Worm (Caenorhabditis elegans) whole organism, L3 larva: ENCODE measurements around the gene clc-26.

ENCODE experiments used
- R02D3.7 ChIP-seq: fragments of 150-350 bp; optimal IDR thresholded peaks from 2 replicates; lab custom pipeline; 2014; ENCODE audit warnings: missing biosample characterization, missing genetic modification characterization
- ceh-16 ChIP-seq: sonication (generic microtip); optimal IDR thresholded peaks from 2 replicates; lab custom pipeline; 2017; ENCODE audit warnings: missing biosample characterization, missing genetic modification characterization
- ceh-28 ChIP-seq: fragments of 150-350 bp; optimal IDR thresholded peaks from 2 replicates; lab custom pipeline; 2014; ENCODE audit warnings: missing biosample characterization, missing genetic modification reagents, missing genetic modification characterization
- ceh-82 ChIP-seq: fragments of 150-350 bp; optimal IDR thresholded peaks from 2 replicates; lab custom pipeline; 2014; ENCODE audit warnings: missing biosample characterization, missing genetic modification characterization
- egl-5 ChIP-seq: fragments of 150-350 bp; optimal IDR thresholded peaks from 2 replicates; lab custom pipeline; 2017; ENCODE audit warnings: missing biosample characterization, missing genetic modification reagents, missing genetic modification characterization, inconsistent platforms
- elt-1 ChIP-seq: fragments of 150-350 bp; optimal IDR thresholded peaks from 2 replicates; lab custom pipeline; 2014; ENCODE audit warnings: missing biosample characterization, missing genetic modification characterization
- elt-2 ChIP-seq: sonication (generic microtip); optimal IDR thresholded peaks from 2 replicates; lab custom pipeline; 2016; ENCODE audit warnings: missing genetic modification reagents, mild to moderate bottlenecking, missing genetic modification characterization, missing compliant biosample characterization
- elt-3 ChIP-seq, 3 experiments: fragments of 150-350 bp in 1 of 3; sonication (generic microtip) in 2 of 3; optimal IDR thresholded peaks; 2 replicates in 2 of 3; 4 replicates in 1 of 3; lab custom pipeline; 2014 to 2017; ENCODE audit warnings: missing biosample characterization in 3 of 3, missing genetic modification characterization in 3 of 3
- eor-1 ChIP-seq, 2 experiments: fragments of 150-350 bp; optimal IDR thresholded peaks; 2 replicates each; lab custom pipeline; 2014 to 2018; ENCODE audit warnings: missing biosample characterization in 2 of 2, missing genetic modification characterization in 2 of 2
- fkh-10 ChIP-seq: sonication (generic microtip); optimal IDR thresholded peaks from 2 replicates; lab custom pipeline; 2017; ENCODE audit warnings: missing biosample characterization, missing genetic modification reagents, missing genetic modification characterization
- fkh-2 ChIP-seq: fragments of 150-350 bp; optimal IDR thresholded peaks from 2 replicates; lab custom pipeline; 2014; ENCODE audit warnings: missing biosample characterization, missing genetic modification reagents, missing genetic modification characterization
- hmg-11 ChIP-seq: sonication (generic microtip); optimal IDR thresholded peaks from 2 replicates; lab custom pipeline; 2016; ENCODE audit warnings: missing genetic modification characterization, missing compliant biosample characterization
- lin-39 ChIP-seq: fragments of 150-350 bp; optimal IDR thresholded peaks from 2 replicates; lab custom pipeline; 2018; ENCODE audit warnings: missing biosample characterization, missing genetic modification reagents, missing genetic modification characterization
- mdl-1 ChIP-seq: fragments of 150-350 bp; optimal IDR thresholded peaks from 2 replicates; lab custom pipeline; 2014; ENCODE audit warnings: missing biosample characterization, missing genetic modification characterization
- mml-1 ChIP-seq: fragments of 150-350 bp; sonication (generic microtip); optimal IDR thresholded peaks from 3 replicates; lab custom pipeline; 2014; ENCODE audit warnings: missing biosample characterization, missing genetic modification characterization
- nfya-1 ChIP-seq: sonication (generic microtip); optimal IDR thresholded peaks from 2 replicates; lab custom pipeline; 2017; ENCODE audit warnings: missing genetic modification characterization, mild to moderate bottlenecking, missing compliant biosample characterization, antibody characterized with exemption, moderate library complexity; ENCODE audit not compliant: insufficient read depth
- nhr-11 ChIP-seq: fragments of 150-350 bp; optimal IDR thresholded peaks from 2 replicates; lab custom pipeline; 2014; ENCODE audit warnings: missing biosample characterization, missing genetic modification characterization
- nhr-12 ChIP-seq: fragments of 150-350 bp; optimal IDR thresholded peaks from 2 replicates; lab custom pipeline; 2014; ENCODE audit warnings: missing biosample characterization, missing genetic modification characterization
- nhr-23 ChIP-seq: fragments of 150-350 bp; optimal IDR thresholded peaks from 2 replicates; lab custom pipeline; 2014; ENCODE audit warnings: missing biosample characterization, missing genetic modification reagents, missing genetic modification characterization
- nhr-237 ChIP-seq: fragments of 150-350 bp; optimal IDR thresholded peaks from 2 replicates; lab custom pipeline; 2014; ENCODE audit warnings: missing biosample characterization, missing genetic modification characterization
- nhr-25 ChIP-seq: sonication (generic microtip); optimal IDR thresholded peaks from 2 replicates; lab custom pipeline; 2017; ENCODE audit warnings: missing biosample characterization, missing genetic modification characterization
- nhr-28 ChIP-seq: fragments of 150-350 bp; optimal IDR thresholded peaks from 2 replicates; lab custom pipeline; 2014; ENCODE audit warnings: missing biosample characterization, missing genetic modification characterization
- nhr-43 ChIP-seq: sonication (generic microtip); optimal IDR thresholded peaks from 2 replicates; lab custom pipeline; 2016; ENCODE audit warnings: mild to moderate bottlenecking, missing genetic modification characterization, missing compliant biosample characterization; ENCODE audit not compliant: poor library complexity, severe bottlenecking
- nhr-67 ChIP-seq: fragments of 150-350 bp; optimal IDR thresholded peaks from 2 replicates; lab custom pipeline; 2014; ENCODE audit warnings: missing biosample characterization, missing genetic modification characterization
- nhr-76 ChIP-seq: fragments of 150-350 bp; sonication (generic microtip); optimal IDR thresholded peaks from 5 replicates; lab custom pipeline; 2014; ENCODE audit warnings: missing biosample characterization, missing genetic modification characterization
- nhr-77 ChIP-seq: fragments of 150-350 bp; optimal IDR thresholded peaks from 2 replicates; lab custom pipeline; 2014; ENCODE audit warnings: missing biosample characterization, missing genetic modification characterization
- sea-2 ChIP-seq: fragments of 150-350 bp; sonication (generic microtip); optimal IDR thresholded peaks from 4 replicates; lab custom pipeline; 2014; ENCODE audit warnings: missing biosample characterization, missing genetic modification reagents, missing genetic modification characterization
- snpc-4 ChIP-seq: fragments of 150-350 bp; optimal IDR thresholded peaks from 2 replicates; lab custom pipeline; 2014; ENCODE audit warnings: missing biosample characterization, missing genetic modification characterization
- unc-39 ChIP-seq: sonication (generic microtip); optimal IDR thresholded peaks from 4 replicates; lab custom pipeline; 2017; ENCODE audit warnings: missing biosample characterization, missing genetic modification characterization
- unc-62 ChIP-seq: fragments of 150-350 bp; sonication (generic microtip); optimal IDR thresholded peaks from 4 replicates; lab custom pipeline; 2014; ENCODE audit warnings: missing biosample characterization, missing genetic modification reagents, missing genetic modification characterization
- zag-1 ChIP-seq: fragments of 150-350 bp; optimal IDR thresholded peaks from 2 replicates; lab custom pipeline; 2014; ENCODE audit warnings: missing biosample characterization, missing genetic modification characterization
- ztf-11 ChIP-seq: fragments of 150-350 bp; optimal IDR thresholded peaks from 2 replicates; lab custom pipeline; 2014; ENCODE audit warnings: missing biosample characterization, missing genetic modification characterization
- ztf-4 ChIP-seq: fragments of 150-350 bp; optimal IDR thresholded peaks from 2 replicates; lab custom pipeline; 2014; ENCODE audit warnings: missing biosample characterization, missing genetic modification characterization

The clc-26 gene

ce11 chrIII:996564-996963, 34.3 kb downstream of the clc-26 start:
- TF ChIP-seq unc-39 (tag; lab: Kevin White, UChicago), result no peak
- peak; percentile 84 for TF ChIP-seq ceh-28
- TF ChIP-seq, all 47 proteins: peak for 1

ce11 chrIII:991581-991980, 39.3 kb downstream of the clc-26 start, which contains the start of gene trp-2:
Gene trp-2, plus strand, starts transcription at chrIII:991881.
- TF ChIP-seq sea-2 (GFP tag; lab: Kevin White, UChicago) (no peak), nhr-237 (no peak), egl-5 (tag; lab: Kevin White, UChicago) (no peak), ceh-16 (tag; lab: Kevin White, UChicago) (no peak), elt-2 (tag; lab: Kevin White, UChicago) (no peak), R02D3.7 (tag; lab: Kevin White, UChicago) (no peak), eor-1 (tag; optimal IDR thresholded peaks at IDR 0.05; lab: Kevin White, UChicago) (no peak), mml-1 (tag; lab: Kevin White, UChicago) (no peak), elt-1 (tag; lab: Kevin White, UChicago) (no peak), nhr-76 (tag; lab: Kevin White, UChicago) (no peak), fkh-2 (no peak), mdl-1 (tag; lab: Kevin White, UChicago) (no peak), hmg-11 (no peak), ztf-4 (no peak), zag-1 (tag; lab: Kevin White, UChicago) (no peak), nhr-12 (tag; lab: Kevin White, UChicago) (no peak), nhr-43 (no peak)

ce11 chrIII:989558-989957, 41.3 kb downstream of the clc-26 start:
- TF ChIP-seq fkh-10 (GFP tag; lab: Kevin White, UChicago) (peak; percentile 84), ceh-28 (no peak)

DNA sequence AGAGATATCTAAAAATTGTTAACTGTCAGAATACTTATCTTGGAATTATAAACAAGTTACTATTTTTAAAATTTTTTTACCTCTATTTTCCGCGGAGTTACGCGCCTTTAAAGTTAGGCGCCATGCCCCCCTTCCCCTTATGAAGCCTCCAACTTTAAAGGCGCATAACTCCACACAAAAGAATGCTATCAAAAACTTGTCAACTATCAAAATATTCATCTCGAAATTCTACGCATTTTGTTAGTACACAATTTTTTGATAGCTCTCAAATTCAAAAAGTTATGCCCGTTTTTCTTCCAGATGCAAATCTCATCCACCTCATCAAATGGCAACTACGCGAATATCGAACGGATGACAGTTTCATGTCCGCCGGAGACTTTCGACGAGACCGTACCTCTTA, 47.9 kb downstream of the clc-26 start, which contains the start of gene tbc-10:
tbc-10 (plus strand) TSS at position 301 of the 400 bp plus-strand sequence.
- TF ChIP-seq ceh-82 (tag; lab: Kevin White, UChicago), result no peak
- no peak for TF ChIP-seq snpc-4 (tag; lab: Kevin White, UChicago)

DNA sequence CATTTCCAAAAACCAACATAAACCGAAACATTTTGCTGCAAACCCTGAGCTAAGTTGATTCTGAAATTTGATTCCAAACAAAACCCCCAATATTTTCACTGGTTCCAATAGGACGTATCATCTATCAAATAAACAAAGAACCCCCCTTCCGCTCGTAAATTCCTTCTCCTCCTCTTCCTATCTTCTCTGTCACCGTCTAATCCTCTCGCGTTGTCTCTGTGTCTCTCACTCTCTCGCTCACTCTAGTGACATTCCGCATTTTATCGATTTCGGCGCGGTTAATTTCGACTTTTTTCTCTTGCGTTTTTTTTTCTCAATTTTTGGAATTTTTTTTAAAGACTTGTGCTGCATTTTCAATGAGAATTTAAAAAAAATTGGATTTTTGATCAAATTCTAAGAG, 48.9 kb downstream of the clc-26 start:
- TF ChIP-seq unc-39 (tag; lab: Kevin White, UChicago) (no peak), lin-39 (tag; lab: Kevin White, UChicago) (peak; percentile 70), hmg-11 (peak; percentile 55), ztf-11 (no peak), nfya-1 (tag; lab: Kevin White, UChicago) (peak; percentile 77), elt-2 (tag; lab: Kevin White, UChicago) (peak; percentile 45), nhr-77 (tag; lab: Kevin White, UChicago) (no peak), nhr-25 (tag; lab: Kevin White, UChicago) (peak; percentile 1), ceh-28 (peak; percentile 89), nhr-23 (tag; lab: Kevin White, UChicago) (no peak), elt-3 (tag; optimal IDR thresholded peaks at IDR 0.05; lab: Kevin White, UChicago) (no peak)

ce11 chrIII:978889-979288, 52.0 kb downstream of the clc-26 start:
- no peak for TF ChIP-seq nhr-237
- no peak for TF ChIP-seq elt-2 (tag; lab: Kevin White, UChicago)
- no peak for TF ChIP-seq fkh-2
- no peak for TF ChIP-seq nhr-11 (tag; lab: Kevin White, UChicago)
- no peak for TF ChIP-seq nhr-67 (tag; lab: Kevin White, UChicago)
- no peak for TF ChIP-seq nhr-28 (tag; lab: Kevin White, UChicago)
- no peak for TF ChIP-seq ztf-11
- no peak for TF ChIP-seq nhr-12 (tag; lab: Kevin White, UChicago)
- TF ChIP-seq egl-5 (tag; lab: Kevin White, UChicago), result no peak
- no peak for TF ChIP-seq unc-62 (GFP tag; lab: Kevin White, UChicago)
- TF ChIP-seq nhr-43, result no peak
